Worm (Caenorhabditis elegans): Measurements from ENCODE around the gene chil-19.
A peak's percentile ranks its signal among the peaks of the same experiment; 100 is the strongest.

Gene chil-19

ce11 chrII:9487337-9487950, 33.2 kb upstream of the chil-19 start, which contains the start of gene T19H5.4 (continued):
- TF ChIP-seq blmp-1 (tag; optimal IDR thresholded peaks at IDR 0.05) (peak; percentile 64), nhr-85 (tag) (peak; percentile 94), lin-13 (GFP tag; optimal IDR thresholded peaks at IDR 0.05) (peak; percentile 44), lir-3 (tag; optimal IDR thresholded peaks at IDR 0.05; ENCODE audit: poor library complexity) (peak; percentile 12), mep-1 (tag; optimal IDR thresholded peaks at IDR 0.05) (no peak), pax-3 (tag; optimal IDR thresholded peaks at IDR 0.05) (no peak), nhr-19 (GFP tag; conservative IDR thresholded peaks at IDR 0.05) (peak; percentile 61), nhr-12 (tag; optimal IDR thresholded peaks at IDR 0.05) (no peak), nhr-90 (tag; optimal IDR thresholded peaks at IDR 0.05; ENCODE audit: poor library complexity) (peak; percentile 74), rnt-1 (tag; optimal IDR thresholded peaks at IDR 0.05) (peak; percentile 38), sox-4 (tag; optimal IDR thresholded peaks at IDR 0.05) (no peak), mdl-1 (tag; optimal IDR thresholded peaks at IDR 0.05) (peak in 1 of 2 experiments; percentile 73), pqm-1 (tag; optimal IDR thresholded peaks at IDR 0.05) (no peak), ces-1 (GFP tag; optimal IDR thresholded peaks at IDR 0.05) (no peak), zag-1 (tag; optimal IDR thresholded peaks at IDR 0.05) (no peak), unc-30 (tag; optimal IDR thresholded peaks at IDR 0.05) (no peak), F16B12.6 (tag; optimal IDR thresholded peaks at IDR 0.05) (no peak), lin-15B (tag; optimal IDR thresholded peaks at IDR 0.05) (no peak), skn-1 (tag; optimal IDR thresholded peaks at IDR 0.05) (peak; percentile 34), vab-15 (tag; optimal IDR thresholded peaks at IDR 0.05) (no peak), egl-13 (tag; optimal IDR thresholded peaks at IDR 0.05) (no peak), lin-14 (GFP tag; optimal IDR thresholded peaks at IDR 0.05) (peak; percentile 90), efl-3 (GFP tag; optimal IDR thresholded peaks at IDR 0.05) (no peak), isw-1 (GFP tag; IDR thresholded peaks at IDR 0.05) (no peak), ztf-11 (tag; optimal IDR thresholded peaks at IDR 0.05) (no peak), nhr-84 (tag; optimal IDR thresholded peaks at IDR 0.05) (no peak), aly-2 (tag; optimal IDR thresholded peaks at IDR 0.05) (no peak), unc-130 (tag; optimal IDR thresholded peaks at IDR 0.05) (no peak), C16A3.4 (tag; optimal IDR thresholded peaks at IDR 0.05) (peak; percentile 37)

- peak; percentile 22 for TF ChIP-seq tbx-2 (tag; optimal IDR thresholded peaks at IDR 0.05)
- TF ChIP-seq fkh-10 (GFP tag; optimal IDR thresholded peaks at IDR 0.05) = no peak
- TF ChIP-seq lir-3 (tag; optimal IDR thresholded peaks at IDR 0.05; ENCODE audit: poor library complexity) = no peak
- TF ChIP-seq nhr-47 (tag; optimal IDR thresholded peaks at IDR 0.05) = no peak
- no peak for TF ChIP-seq ceh-63 (GFP tag; optimal IDR thresholded peaks at IDR 0.05)
- TF ChIP-seq zip-4 (GFP tag; optimal IDR thresholded peaks at IDR 0.05) = no peak
- no peak for TF ChIP-seq aha-1 (tag; optimal IDR thresholded peaks at IDR 0.05)
- TF ChIP-seq egl-13 (tag; optimal IDR thresholded peaks at IDR 0.05) = no peak
- no peak for TF ChIP-seq unc-130 (tag; optimal IDR thresholded peaks at IDR 0.05)
- no peak for TF ChIP-seq fkh-8 (tag; optimal IDR thresholded peaks at IDR 0.05)
- TF ChIP-seq hpl-2 (GFP tag; optimal IDR thresholded peaks at IDR 0.05) = no peak
- TF ChIP-seq xbp-1 (tag; optimal IDR thresholded peaks at IDR 0.05) = no peak
- TF ChIP-seq tlp-1 (tag; optimal IDR thresholded peaks at IDR 0.05) = no peak
- TF ChIP-seq lin-35 (GFP tag; optimal IDR thresholded peaks at IDR 0.05) = no peak
- no peak for TF ChIP-seq dsc-1 (tag; optimal IDR thresholded peaks at IDR 0.05)
- TF ChIP-seq hlh-4 (tag; optimal IDR thresholded peaks at IDR 0.05) = no peak
- TF ChIP-seq lin-14 (GFP tag; optimal IDR thresholded peaks at IDR 0.05) = peak; percentile 59
- no peak for TF ChIP-seq mdl-1 (tag; optimal IDR thresholded peaks at IDR 0.05)
- TF ChIP-seq blmp-1 (tag; optimal IDR thresholded peaks at IDR 0.05) = peak; percentile 45
- TF ChIP-seq nhr-71 (tag; optimal IDR thresholded peaks at IDR 0.05) = peak; percentile 12
These were observed 31.0 kb upstream of the chil-19 start for ce11 chrII:9485081-9485730.
